Worm (Caenorhabditis elegans) whole organism, L1 larva: ENCODE results near the gene F48E8.4.

Source experiments
- F16B12.6 ChIP-seq: fragments of 150-350 bp; optimal IDR thresholded peaks from 2 replicates; lab custom pipeline; 2014; ENCODE audit warnings: missing biosample characterization, missing genetic modification characterization
- ceh-82 ChIP-seq, 3 experiments: fragments of 150-350 bp in 1 of 3; sonication (generic microtip) in 2 of 3; optimal IDR thresholded peaks; 2 replicates each; lab custom pipeline; 2014 to 2017; ENCODE audit warnings: missing biosample characterization in 3 of 3, missing genetic modification characterization in 3 of 3
- ces-1 ChIP-seq: fragments of 150-350 bp; optimal IDR thresholded peaks from 2 replicates; lab custom pipeline; 2014; ENCODE audit warnings: missing biosample characterization, missing genetic modification reagents, missing genetic modification characterization
- lsy-2 ChIP-seq, 2 experiments: fragments of 150-350 bp; optimal IDR thresholded peaks; 2 replicates each; lab custom pipeline; 2014; ENCODE audit warnings: missing biosample characterization in 2 of 2, missing genetic modification characterization in 2 of 2
- mdl-1 ChIP-seq, 2 experiments: fragments of 150-350 bp; optimal IDR thresholded peaks; 2 replicates each; lab custom pipeline; 2014 to 2017; ENCODE audit warnings: missing biosample characterization in 2 of 2, missing genetic modification characterization in 2 of 2, inconsistent platforms in 1 of 2
- mep-1 ChIP-seq: fragments of 150-350 bp; optimal IDR thresholded peaks from 2 replicates; lab custom pipeline; 2014; ENCODE audit warnings: missing biosample characterization, missing genetic modification characterization
- nhr-12 ChIP-seq: sonication (generic microtip); optimal IDR thresholded peaks from 2 replicates; lab custom pipeline; 2017; ENCODE audit warnings: missing biosample characterization, missing genetic modification characterization
- nhr-76 ChIP-seq: sonication (generic microtip); optimal IDR thresholded peaks from 2 replicates; lab custom pipeline; 2017; ENCODE audit warnings: missing biosample characterization, missing genetic modification characterization
- nhr-90 ChIP-seq: sonication (generic microtip); optimal IDR thresholded peaks from 2 replicates; lab custom pipeline; 2016; ENCODE audit warnings: mild to moderate bottlenecking, missing genetic modification characterization, missing compliant biosample characterization; ENCODE audit not compliant: poor library complexity
- pax-3 ChIP-seq: fragments of 200-800 bp; sonication (Bioruptor generic); optimal IDR thresholded peaks from 2 replicates; lab custom pipeline; 2018; ENCODE audit warnings: mild to moderate bottlenecking, missing genetic modification characterization, moderate library complexity, missing compliant biosample characterization
- sox-4 ChIP-seq: sonication (generic microtip); optimal IDR thresholded peaks from 2 replicates; lab custom pipeline; 2016; ENCODE audit warnings: missing genetic modification characterization, missing compliant biosample characterization
- unc-98 ChIP-seq: fragments of 200-800 bp; sonication (Bioruptor generic); IDR thresholded peaks from 2 replicates; pipeline ENCODE4 v1.3.6; 2022; ENCODE audit warnings: missing genetic modification characterization, missing compliant biosample characterization
- ztf-4 ChIP-seq: fragments of 150-350 bp; optimal IDR thresholded peaks from 2 replicates; lab custom pipeline; 2014; ENCODE audit warnings: missing biosample characterization, missing genetic modification characterization

DNA sequence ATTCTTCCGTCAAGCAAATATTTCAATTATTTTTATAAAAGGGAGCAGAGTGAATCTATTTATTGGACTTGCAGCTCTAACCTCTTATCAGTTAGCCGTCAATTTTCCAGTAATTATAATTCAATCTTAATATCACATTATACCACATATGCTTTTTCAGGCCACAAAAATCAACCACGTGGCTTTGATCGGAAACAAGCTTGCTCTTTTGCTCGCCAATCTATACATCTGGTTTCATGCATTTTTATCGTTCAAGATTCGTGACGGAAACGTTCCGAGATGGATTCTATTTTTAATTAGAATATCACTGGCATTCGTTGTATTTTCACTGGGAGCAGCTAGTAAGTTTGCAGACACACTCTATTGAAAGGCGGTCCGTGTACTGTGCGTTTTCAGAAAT, 46.3 kb upstream of the F48E8.4 start:
- TF ChIP-seq pax-3 (tag; lab: Kevin White, UChicago) (no peak), nhr-90 (tag; lab: Kevin White, UChicago) (no peak), mep-1 (no peak), sox-4 (tag; lab: Kevin White, UChicago) (no peak), unc-98 (GFP tag; lab: Robert Waterston, UW) (no peak), mdl-1 (tag; optimal IDR thresholded peaks at IDR 0.05; lab: Kevin White, UChicago) (no peak), ceh-82 (tag; optimal IDR thresholded peaks at IDR 0.05; lab: Kevin White, UChicago) (no peak), nhr-12 (tag; lab: Kevin White, UChicago) (no peak), lsy-2 (tag; optimal IDR thresholded peaks at IDR 0.05; lab: Kevin White, UChicago) (no peak), ces-1 (GFP tag; lab: Kevin White, UChicago) (no peak), ztf-4 (no peak), nhr-76 (tag; lab: Kevin White, UChicago) (no peak), F16B12.6 (tag; lab: Kevin White, UChicago) (no peak)
